Fruit fly (Drosophila melanogaster): ENCODE measurements around the gene aub.

aub gene

DNA sequence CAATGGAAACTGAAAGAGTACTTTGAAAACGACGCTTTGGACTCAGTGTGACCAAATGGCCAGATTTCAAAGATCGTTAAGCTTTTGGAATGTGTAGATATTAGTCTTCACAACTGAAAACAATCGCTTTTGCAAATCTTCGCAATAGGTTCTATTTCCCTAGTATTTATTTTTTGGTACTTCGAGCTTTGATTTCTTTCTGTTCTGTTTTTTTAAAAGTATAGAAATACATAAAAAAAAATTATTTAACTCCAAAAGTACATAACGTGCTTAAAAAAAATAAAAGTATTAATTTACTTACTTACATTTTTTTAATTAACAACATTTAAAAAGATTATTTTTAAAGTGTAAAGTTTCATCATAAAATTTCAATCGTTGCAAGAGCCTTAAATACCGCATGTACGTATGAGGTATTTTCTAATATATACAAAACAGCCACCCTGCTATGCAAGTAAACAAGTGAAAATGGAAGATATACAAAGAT lies 13.9 kb downstream of the aub start, which contains the start of the genes piwi and CG12253 (continued):
- TF ChIP-seq vnd (GFP tag; IDR thresholded peaks at IDR 0.05; ENCODE audit: partially characterized antibody), result no peak
- no peak for TF ChIP-seq dmrt99B (tag; optimal IDR thresholded peaks at IDR 0.05)
- no peak for TF ChIP-seq Side (GFP tag; optimal IDR thresholded peaks at IDR 0.05)
- peak; percentile 32 for TF ChIP-seq CG15514 (GFP tag; optimal IDR thresholded peaks at IDR 0.05)
- no peak for TF ChIP-seq CG4282 (GFP tag; optimal IDR thresholded peaks at IDR 0.05)
- no peak for TF ChIP-seq usp (GFP tag; optimal IDR thresholded peaks at IDR 0.05)
- no peak for TF ChIP-seq CG8359 (GFP tag; optimal IDR thresholded peaks at IDR 0.05; ENCODE audit: borderline replicate concordance)
- no peak for TF ChIP-seq CG1792 (GFP tag; optimal IDR thresholded peaks at IDR 0.05)
- TF ChIP-seq dysf (GFP tag; IDR thresholded peaks at IDR 0.05), result peak; percentile 89
- TF ChIP-seq sob (GFP tag; IDR thresholded peaks at IDR 0.05), result peak; percentile 85; the same call in 1 of the 2 replicates
- TF ChIP-seq gce (GFP tag; IDR thresholded peaks at IDR 0.05), result no peak
- TF ChIP-seq salm (tag; optimal IDR thresholded peaks at IDR 0.05), result no peak
- TF ChIP-seq sens-2 (GFP tag; IDR thresholded peaks at IDR 0.05), result no peak
- TF ChIP-seq CG4854 (GFP tag; optimal IDR thresholded peaks at IDR 0.05), result no peak
- TF ChIP-seq corto (GFP tag; optimal IDR thresholded peaks at IDR 0.05), result no peak
- TF ChIP-seq CG11456 (GFP tag; IDR thresholded peaks at IDR 0.05), result no peak; the same call in 2 of the 3 replicates
- TF ChIP-seq CG10209 (GFP tag; optimal IDR thresholded peaks at IDR 0.05), result no peak
- TF ChIP-seq vvl (GFP tag; IDR thresholded peaks at IDR 0.05), result no peak; the same call in none of the 2 replicates
- TF ChIP-seq Hr51 (GFP tag; optimal IDR thresholded peaks at IDR 0.05), result peak in 1 of 2 experiments; percentile 28
- no peak; the same call in 2 of the 3 replicates for TF ChIP-seq CG17361 (GFP tag; IDR thresholded peaks at IDR 0.05)
- TF ChIP-seq eve (GFP tag; optimal IDR thresholded peaks at IDR 0.05), result no peak
- TF ChIP-seq exex (tag; optimal IDR thresholded peaks at IDR 0.05), result no peak
- no peak for TF ChIP-seq Tbp (GFP tag; optimal IDR thresholded peaks at IDR 0.05)
- no peak for TF ChIP-seq CG30431 (GFP tag; optimal IDR thresholded peaks at IDR 0.05)
- no peak for TF ChIP-seq CG14965 (GFP tag; optimal IDR thresholded peaks at IDR 0.05; ENCODE audit: borderline replicate concordance)
- TF ChIP-seq CG5245 (GFP tag; optimal IDR thresholded peaks at IDR 0.05), result peak; percentile 7
- TF ChIP-seq CG10321 (GFP tag; IDR thresholded peaks at IDR 0.05), result no peak
- no peak for TF ChIP-seq MTF-1 (GFP tag; optimal IDR thresholded peaks at IDR 0.05; ENCODE audit: borderline replicate concordance)
- no peak for TF ChIP-seq Dek (tag; optimal IDR thresholded peaks at IDR 0.05)
- TF ChIP-seq hb (GFP tag; IDR thresholded peaks at IDR 0.05; ENCODE audit: partially characterized antibody), result no peak
- TF ChIP-seq CG17912 (GFP tag; optimal IDR thresholded peaks at IDR 0.05), result no peak
- peak; percentile 86 for TF ChIP-seq CG15601 (tag; optimal IDR thresholded peaks at IDR 0.05)
- no peak for TF ChIP-seq gro (GFP tag; optimal IDR thresholded peaks at IDR 0.05)
- peak; percentile 76 for TF ChIP-seq CG2712 (tag; optimal IDR thresholded peaks at IDR 0.05)
- TF ChIP-seq CG32772 (GFP tag; IDR thresholded peaks at IDR 0.05), result no peak
- peak; percentile 49; the same call in 1 of the 2 replicates for TF ChIP-seq Ada2b (GFP tag; IDR thresholded peaks at IDR 0.05)
- no peak for TF ChIP-seq hth (optimal IDR thresholded peaks at IDR 0.05)
- no peak for TF ChIP-seq CG7745 (tag; optimal IDR thresholded peaks at IDR 0.05)
- peak; percentile 38 for TF ChIP-seq Max (GFP tag; optimal IDR thresholded peaks at IDR 0.05)
- no peak for TF ChIP-seq Doc2 (GFP tag; IDR thresholded peaks at IDR 0.05)
- TF ChIP-seq Rx (GFP tag; IDR thresholded peaks at IDR 0.05), result no peak
- peak; percentile 33 for TF ChIP-seq dm (GFP tag; optimal IDR thresholded peaks at IDR 0.05)
- no peak for TF ChIP-seq CG12769 (tag; optimal IDR thresholded peaks at IDR 0.05)
- no peak for TF ChIP-seq Hey (tag; optimal IDR thresholded peaks at IDR 0.05)
- TF ChIP-seq Sin3A (optimal IDR thresholded peaks at IDR 0.05), result no peak
- TF ChIP-seq CG13296 (GFP tag; optimal IDR thresholded peaks at IDR 0.05), result peak; percentile 17
- TF ChIP-seq Asciz (GFP tag; optimal IDR thresholded peaks at IDR 0.05), result peak; percentile 20
- no peak for TF ChIP-seq CG5180 (GFP tag; optimal IDR thresholded peaks at IDR 0.05)
- no peak for TF ChIP-seq CG7839 (tag; optimal IDR thresholded peaks at IDR 0.05)
- no peak for TF ChIP-seq ara (GFP tag; IDR thresholded peaks at IDR 0.05)
- no peak; the same call in 1 of the 3 replicates for TF ChIP-seq CG14050 (GFP tag; IDR thresholded peaks at IDR 0.05)

Data from whole organism, embryonic.